Worm (Caenorhabditis elegans): ENCODE measurements around the gene pcrg-1.

- peak in 1 of 2 experiments; percentile 88 for TF ChIP-seq mdl-1 (tag; optimal IDR thresholded peaks at IDR 0.05)
- TF ChIP-seq blmp-1 (tag; optimal IDR thresholded peaks at IDR 0.05), result peak; percentile 73
- peak; percentile 98 for TF ChIP-seq unc-130 (tag; optimal IDR thresholded peaks at IDR 0.05)
- TF ChIP-seq pax-3 (tag; optimal IDR thresholded peaks at IDR 0.05), result peak; percentile 92
Measured at ce11 chrII:7151969-7152631, 48.2 kb upstream of the pcrg-1 start, which contains the start of gene fust-1.

Data from whole organism, L1 larva.